Fruit fly (Drosophila melanogaster): ENCODE measurements around the gene net.

- TF ChIP-seq CG4496 (GFP tag; IDR thresholded peaks at IDR 0.05): no peak
- TF ChIP-seq Ets98B (GFP tag; IDR thresholded peaks at IDR 0.05): no peak
- no peak for TF ChIP-seq CG13204 (GFP tag; optimal IDR thresholded peaks at IDR 0.05)
- no peak for TF ChIP-seq Pif1A (GFP tag; optimal IDR thresholded peaks at IDR 0.05)
- TF ChIP-seq CG34367 (tag; optimal IDR thresholded peaks at IDR 0.05): no peak
- TF ChIP-seq EcR (GFP tag; optimal IDR thresholded peaks at IDR 0.05): no peak
- no peak for TF ChIP-seq gl (tag; optimal IDR thresholded peaks at IDR 0.05)
- TF ChIP-seq CG14655 (GFP tag; optimal IDR thresholded peaks at IDR 0.05): no peak
- TF ChIP-seq Pif1B (GFP tag; optimal IDR thresholded peaks at IDR 0.05): no peak
- no peak for TF ChIP-seq CG17806 (tag; optimal IDR thresholded peaks at IDR 0.05)
- TF ChIP-seq Snoo (tag; optimal IDR thresholded peaks at IDR 0.05): no peak
- no peak for TF ChIP-seq CG12605 (GFP tag; IDR thresholded peaks at IDR 0.05)
Measured at dm6 chr2L:56865-57264, 30.3 kb downstream of the net start.
